Worm (Caenorhabditis elegans): ENCODE data around the gene rpt-4.
A peak's percentile ranks its signal among the peaks of the same experiment; 100 is the strongest.

rpt-4 gene

ce11 chrII:66322-66721, 20.3 kb upstream of the rpt-4 start:
- TF ChIP-seq nhr-77 (tag; optimal IDR thresholded peaks at IDR 0.05) = no peak
- TF ChIP-seq nhr-25 (tag; optimal IDR thresholded peaks at IDR 0.05) = peak; percentile 90
- peak; percentile 3 for TF ChIP-seq elt-2 (tag; optimal IDR thresholded peaks at IDR 0.05)
- TF ChIP-seq ztf-4 (tag; optimal IDR thresholded peaks at IDR 0.05) = no peak
- no peak for TF ChIP-seq daf-12 (tag; optimal IDR thresholded peaks at IDR 0.05)
- TF ChIP-seq R02D3.7 (tag; optimal IDR thresholded peaks at IDR 0.05) = no peak
- TF ChIP-seq nfya-1 (tag; optimal IDR thresholded peaks at IDR 0.05; ENCODE audit: insufficient read depth) = peak; percentile 10
- no peak for TF ChIP-seq fkh-10 (GFP tag; optimal IDR thresholded peaks at IDR 0.05)
- no peak for TF ChIP-seq mdl-1 (tag; optimal IDR thresholded peaks at IDR 0.05)
- TF ChIP-seq elt-1 (tag; optimal IDR thresholded peaks at IDR 0.05) = no peak
- TF ChIP-seq ceh-28 (tag; optimal IDR thresholded peaks at IDR 0.05) = no peak
- TF ChIP-seq ceh-16 (tag; optimal IDR thresholded peaks at IDR 0.05) = no peak
- peak; percentile 27 for TF ChIP-seq pha-4 (tag; optimal IDR thresholded peaks at IDR 0.05)
- TF ChIP-seq ZK546.5 (tag; optimal IDR thresholded peaks at IDR 0.05) = no peak
- TF ChIP-seq egl-5 (tag; optimal IDR thresholded peaks at IDR 0.05) = no peak
- TF ChIP-seq eor-1 (tag; optimal IDR thresholded peaks at IDR 0.05) = no peak
- TF ChIP-seq elt-3 (tag; optimal IDR thresholded peaks at IDR 0.05) = peak in 1 of 3 experiments; percentile 53
- TF ChIP-seq nhr-67 (tag; optimal IDR thresholded peaks at IDR 0.05) = no peak
- peak; percentile 76 for TF ChIP-seq nhr-23 (tag; optimal IDR thresholded peaks at IDR 0.05)
- TF ChIP-seq hmg-11 (tag; optimal IDR thresholded peaks at IDR 0.05) = peak; percentile 56
- peak; percentile 3 for TF ChIP-seq lin-39 (tag; optimal IDR thresholded peaks at IDR 0.05)
- TF ChIP-seq lin-15B (tag; optimal IDR thresholded peaks at IDR 0.05) = no peak
- peak; percentile 72 for TF ChIP-seq nhr-43 (tag; optimal IDR thresholded peaks at IDR 0.05; ENCODE audit: poor library complexity, severe bottlenecking)
- no peak for TF ChIP-seq egl-27 (tag; optimal IDR thresholded peaks at IDR 0.05)
- TF ChIP-seq jun-1 (tag; optimal IDR thresholded peaks at IDR 0.05) = peak; percentile 28
- TF ChIP-seq nhr-28 (tag; optimal IDR thresholded peaks at IDR 0.05) = no peak
- TF ChIP-seq ceh-82 (tag; optimal IDR thresholded peaks at IDR 0.05) = no peak
- TF ChIP-seq nhr-12 (tag; optimal IDR thresholded peaks at IDR 0.05) = no peak
- no peak for TF ChIP-seq sea-2 (GFP tag; optimal IDR thresholded peaks at IDR 0.05)
- TF ChIP-seq skn-1 (tag; optimal IDR thresholded peaks at IDR 0.05) = no peak
- no peak for TF ChIP-seq nhr-76 (tag; optimal IDR thresholded peaks at IDR 0.05)
- TF ChIP-seq fkh-2 (tag; optimal IDR thresholded peaks at IDR 0.05) = no peak
- TF ChIP-seq unc-39 (tag; optimal IDR thresholded peaks at IDR 0.05) = no peak
- TF ChIP-seq ceh-9 (tag; optimal IDR thresholded peaks at IDR 0.05) = no peak

ce11 chrII:65484-65883, 19.5 kb upstream of the rpt-4 start:
- no peak for TF ChIP-seq nhr-237 (tag; optimal IDR thresholded peaks at IDR 0.05)
- no peak for TF ChIP-seq ztf-11 (tag; optimal IDR thresholded peaks at IDR 0.05)
- no peak for TF ChIP-seq lin-15B (tag; optimal IDR thresholded peaks at IDR 0.05)
- no peak for TF ChIP-seq egl-27 (tag; optimal IDR thresholded peaks at IDR 0.05)
- no peak for TF ChIP-seq pqm-1 (tag; optimal IDR thresholded peaks at IDR 0.05)
- TF ChIP-seq unc-39 (tag; optimal IDR thresholded peaks at IDR 0.05) = no peak
- peak; percentile 45 for TF ChIP-seq elt-2 (tag; optimal IDR thresholded peaks at IDR 0.05)
- TF ChIP-seq nhr-23 (tag; optimal IDR thresholded peaks at IDR 0.05) = no peak

- TF ChIP-seq lin-15B (tag; optimal IDR thresholded peaks at IDR 0.05) (no peak), unc-39 (tag; optimal IDR thresholded peaks at IDR 0.05) (no peak), aly-2 (tag; optimal IDR thresholded peaks at IDR 0.05) (no peak), ceh-16 (tag; optimal IDR thresholded peaks at IDR 0.05) (no peak), fkh-10 (GFP tag; optimal IDR thresholded peaks at IDR 0.05) (no peak), nhr-43 (tag; optimal IDR thresholded peaks at IDR 0.05; ENCODE audit: poor library complexity, severe bottlenecking) (no peak), eor-1 (tag; optimal IDR thresholded peaks at IDR 0.05) (no peak), elt-2 (tag; optimal IDR thresholded peaks at IDR 0.05) (no peak), hmg-11 (tag; optimal IDR thresholded peaks at IDR 0.05) (no peak), sea-2 (GFP tag; optimal IDR thresholded peaks at IDR 0.05) (no peak), ztf-4 (tag; optimal IDR thresholded peaks at IDR 0.05) (no peak), fos-1 (tag; optimal IDR thresholded peaks at IDR 0.05) (no peak), nhr-237 (tag; optimal IDR thresholded peaks at IDR 0.05) (no peak)
Observed at ce11 chrII:61013-61412, 15.0 kb upstream of the rpt-4 start, which contains the start of gene C23H3.2. C23H3.2 (plus strand) TSS chrII:61313.
